Fruit fly (Drosophila melanogaster): ENCODE data around the gene CG14570.

Gene CG14570

dm6 chr3L:21685753-21686152, 44.5 kb downstream of the CG14570 start (continued):
- TF ChIP-seq Eip75B (GFP tag; optimal IDR thresholded peaks at IDR 0.05) (peak; percentile 73), CG11294 (GFP tag; IDR thresholded peaks at IDR 0.05) (no peak; the same call in 1 of the 2 replicates), CG6792 (GFP tag; optimal IDR thresholded peaks at IDR 0.05) (peak; percentile 66), topi (GFP tag; optimal IDR thresholded peaks at IDR 0.05) (peak; percentile 3), lz (GFP tag; optimal IDR thresholded peaks at IDR 0.05) (peak; percentile 19), Lpt (GFP tag; optimal IDR thresholded peaks at IDR 0.05) (peak; percentile 58), Sox15 (GFP tag; optimal IDR thresholded peaks at IDR 0.05) (peak; percentile 34), Ets96B (tag; optimal IDR thresholded peaks at IDR 0.05) (peak; percentile 91), dac (GFP tag; optimal IDR thresholded peaks at IDR 0.05) (no peak), CG3032 (tag; optimal IDR thresholded peaks at IDR 0.05) (peak; percentile 93), pdm3 (GFP tag; optimal IDR thresholded peaks at IDR 0.05) (peak; percentile 74)

DNA sequence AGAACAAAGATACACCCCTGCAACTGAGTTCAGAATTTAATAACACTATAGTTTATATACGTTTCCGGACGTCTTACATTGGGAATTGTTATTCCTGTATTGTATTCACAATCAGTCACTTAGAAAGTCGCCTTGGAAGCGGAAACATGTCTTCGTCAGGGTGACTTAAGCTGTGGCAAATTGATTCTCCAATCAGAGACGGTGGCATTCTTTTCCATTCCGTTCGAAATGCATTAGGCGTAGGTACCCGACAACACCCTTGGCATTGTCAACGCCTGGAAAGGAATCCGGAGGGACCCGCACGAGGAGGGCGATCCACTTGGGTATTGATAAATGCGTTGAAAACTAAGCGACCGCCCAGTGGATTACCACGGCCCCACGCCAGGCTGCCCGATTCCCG, 46.3 kb downstream of the CG14570 start, which contains the start of gene Sfp78E:
Gene Sfp78E, minus strand, starts transcription at position 101 of the 400 bp plus-strand sequence.
- no peak for TF ChIP-seq CG10631 (GFP tag; optimal IDR thresholded peaks at IDR 0.05)
- TF ChIP-seq Sox102F (GFP tag; optimal IDR thresholded peaks at IDR 0.05): no peak
- TF ChIP-seq cyc (GFP tag; optimal IDR thresholded peaks at IDR 0.05): no peak
- no peak for TF ChIP-seq Sox15 (GFP tag; optimal IDR thresholded peaks at IDR 0.05)
- no peak for TF ChIP-seq CG6854 (GFP tag; optimal IDR thresholded peaks at IDR 0.05)
- TF ChIP-seq Eip93F (GFP tag; optimal IDR thresholded peaks at IDR 0.05): no peak
- no peak for TF ChIP-seq CG16779 (tag; optimal IDR thresholded peaks at IDR 0.05)
- no peak for TF ChIP-seq CG8632 (GFP tag; optimal IDR thresholded peaks at IDR 0.05)
- no peak for TF ChIP-seq Ets96B (tag; optimal IDR thresholded peaks at IDR 0.05)
- no peak for TF ChIP-seq CG7368 (GFP tag; optimal IDR thresholded peaks at IDR 0.05)
- TF ChIP-seq Hr39 (GFP tag; optimal IDR thresholded peaks at IDR 0.05): no peak
- no peak for TF ChIP-seq CG10669 (GFP tag; optimal IDR thresholded peaks at IDR 0.05)
- TF ChIP-seq fkh (GFP tag; optimal IDR thresholded peaks at IDR 0.05): no peak
- no peak for TF ChIP-seq Eip75B (GFP tag; optimal IDR thresholded peaks at IDR 0.05)

DNA sequence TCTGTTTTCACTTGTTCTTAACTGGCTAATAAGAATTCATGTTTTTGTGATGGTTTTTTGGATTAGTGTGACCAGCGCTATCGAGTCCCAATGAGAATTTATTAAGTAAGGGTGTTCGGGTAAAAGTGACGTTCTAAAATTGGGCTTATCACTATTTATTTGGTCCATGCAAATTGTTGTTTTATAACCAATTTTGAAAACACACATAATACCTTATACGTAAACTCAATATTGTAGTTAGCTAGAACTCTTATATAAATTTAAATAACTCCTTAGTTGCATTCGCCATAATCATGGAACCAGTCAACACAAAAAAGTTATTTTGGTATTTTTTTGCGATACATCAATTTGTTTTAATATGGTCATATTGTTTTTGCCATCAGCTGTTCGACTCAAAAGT, 50.6 kb downstream of the CG14570 start, which contains the start of the genes Als2 and CG11248:
Gene Als2, minus strand, starts transcription at position 69 of the 400 bp plus-strand sequence.
Gene CG11248, plus strand, starts transcription at position 364 of the 400 bp plus-strand sequence.
- TF ChIP-seq CG11762 (GFP tag; optimal IDR thresholded peaks at IDR 0.05; ENCODE audit: insufficient read depth) (peak; percentile 56), fd85E (GFP tag; optimal IDR thresholded peaks at IDR 0.05) (no peak), CG7368 (GFP tag; optimal IDR thresholded peaks at IDR 0.05) (peak; percentile 16), Sox102F (GFP tag; optimal IDR thresholded peaks at IDR 0.05) (no peak), CG9139 (GFP tag; optimal IDR thresholded peaks at IDR 0.05) (no peak), Blimp-1 (GFP tag; optimal IDR thresholded peaks at IDR 0.05) (peak; percentile 33), vri (GFP tag; optimal IDR thresholded peaks at IDR 0.05) (no peak), Eip93F (GFP tag; optimal IDR thresholded peaks at IDR 0.05) (no peak), cyc (GFP tag; optimal IDR thresholded peaks at IDR 0.05) (peak; percentile 78), CG11902 (GFP tag; optimal IDR thresholded peaks at IDR 0.05) (peak; percentile 76), Hr39 (GFP tag; optimal IDR thresholded peaks at IDR 0.05) (peak; percentile 86), CG6163 (GFP tag; IDR thresholded peaks at IDR 0.05) (peak; percentile 59; the same call in 2 of the 3 replicates), spab (GFP tag; optimal IDR thresholded peaks at IDR 0.05) (no peak), dsx (GFP tag; optimal IDR thresholded peaks at IDR 0.05; ENCODE audit: poor library complexity, severe bottlenecking) (no peak), Eip78C (GFP tag) (no peak), Sox14 (GFP tag; optimal IDR thresholded peaks at IDR 0.05) (peak; percentile 78), Hr38 (GFP tag; optimal IDR thresholded peaks at IDR 0.05) (no peak), Sox15 (GFP tag; optimal IDR thresholded peaks at IDR 0.05) (peak; percentile 76), CG6854 (GFP tag; optimal IDR thresholded peaks at IDR 0.05) (no peak), Hr4 (GFP tag; optimal IDR thresholded peaks at IDR 0.05) (no peak), Gug (GFP tag; IDR thresholded peaks at IDR 0.05) (peak; percentile 62), pdm3 (GFP tag; optimal IDR thresholded peaks at IDR 0.05) (no peak), CG3032 (tag; optimal IDR thresholded peaks at IDR 0.05) (no peak), CG32006 (GFP tag; optimal IDR thresholded peaks at IDR 0.05) (peak; percentile 73), CG31627 (GFP tag; optimal IDR thresholded peaks at IDR 0.05) (peak; percentile 87), CG15336 (GFP tag; IDR thresholded peaks at IDR 0.05) (0 out of 2 replicates have a peak, but pooled peaks have one; percentile 18), CG4318 (GFP tag; optimal IDR thresholded peaks at IDR 0.05) (peak; percentile 57), fd59A (GFP tag; optimal IDR thresholded peaks at IDR 0.05) (peak; percentile 44), ss (GFP tag; optimal IDR thresholded peaks at IDR 0.05) (no peak), CG8632 (GFP tag; optimal IDR thresholded peaks at IDR 0.05) (peak; percentile 52), achi (GFP tag; optimal IDR thresholded peaks at IDR 0.05) (peak; percentile 64), Met (GFP tag; optimal IDR thresholded peaks at IDR 0.05) (no peak), Ets96B (tag; optimal IDR thresholded peaks at IDR 0.05) (peak; percentile 72), topi (GFP tag; optimal IDR thresholded peaks at IDR 0.05) (no peak), fkh (GFP tag; optimal IDR thresholded peaks at IDR 0.05) (no peak), dac (GFP tag; optimal IDR thresholded peaks at IDR 0.05) (no peak), Ets21C (GFP tag; optimal IDR thresholded peaks at IDR 0.05) (peak; percentile 77)
